Worm (Caenorhabditis elegans): ENCODE results near the gene math-48.

Gene math-48

DNA sequence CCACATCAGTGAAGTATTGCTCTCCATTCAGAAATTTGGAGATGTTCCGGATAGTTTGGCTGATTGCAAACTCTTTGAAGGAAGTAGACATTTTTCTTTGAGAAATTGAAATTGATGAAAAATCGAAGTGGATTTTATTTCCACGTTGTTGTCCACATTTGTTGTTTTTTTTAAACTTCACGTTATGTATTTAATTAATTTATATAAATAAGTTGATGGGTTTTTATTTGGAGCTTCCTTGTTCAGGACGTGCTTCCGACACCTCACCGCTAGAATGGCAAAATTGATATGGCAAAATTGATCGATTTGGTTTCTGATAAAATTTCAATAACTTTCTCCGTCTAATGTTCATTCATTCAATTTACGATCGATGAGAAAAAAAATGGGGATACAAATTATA, at the start of gene math-48:
TSS of gene math-48 (minus strand) at position 101 of the 400 bp plus-strand sequence.
- TF ChIP-seq gmeb-2 (tag; optimal IDR thresholded peaks at IDR 0.05), result no peak
- no peak for TF ChIP-seq ttx-3 (tag; optimal IDR thresholded peaks at IDR 0.05)
- no peak for TF ChIP-seq Y22D7AL.16 (tag; optimal IDR thresholded peaks at IDR 0.05)
- TF ChIP-seq hlh-8 (tag; optimal IDR thresholded peaks at IDR 0.05), result no peak
- TF ChIP-seq hlh-6 (tag; optimal IDR thresholded peaks at IDR 0.05), result no peak
- no peak for TF ChIP-seq dmd-4 (tag; optimal IDR thresholded peaks at IDR 0.05; ENCODE audit: borderline replicate concordance)
- no peak for TF ChIP-seq sdc-2 (tag; optimal IDR thresholded peaks at IDR 0.05)
- TF ChIP-seq sox-4 (tag; optimal IDR thresholded peaks at IDR 0.05), result no peak
- no peak for TF ChIP-seq sox-2 (GFP tag; IDR thresholded peaks at IDR 0.05)
- no peak for TF ChIP-seq ets-4 (tag; optimal IDR thresholded peaks at IDR 0.05)
- TF ChIP-seq odd-2 (tag; optimal IDR thresholded peaks at IDR 0.05), result no peak
- no peak for TF ChIP-seq elt-4 (tag; optimal IDR thresholded peaks at IDR 0.05)
- no peak for TF ChIP-seq hlh-30 (tag; optimal IDR thresholded peaks at IDR 0.05; ENCODE audit: insufficient read depth)
- TF ChIP-seq syd-9 (tag; optimal IDR thresholded peaks at IDR 0.05), result no peak
- no peak for TF ChIP-seq C38D4.7 (GFP tag; optimal IDR thresholded peaks at IDR 0.05)

DNA sequence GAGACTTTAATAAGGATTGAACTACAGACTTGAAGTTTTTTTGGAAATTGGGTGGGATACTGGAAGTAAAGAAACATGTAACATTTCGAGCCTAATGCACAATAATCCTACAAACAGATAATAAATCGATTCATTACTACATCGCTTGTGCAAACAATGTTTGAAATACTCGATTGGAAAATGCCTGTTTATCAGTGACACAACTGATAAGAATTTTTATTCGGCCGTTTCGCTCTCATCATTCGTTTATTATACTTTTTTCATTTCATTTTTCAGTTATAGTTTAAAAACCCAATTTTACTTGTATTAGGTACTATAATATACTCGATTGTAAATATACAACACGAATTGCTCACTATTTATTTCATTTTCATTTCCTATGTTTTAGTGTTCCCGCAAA, 49.4 kb upstream of the math-48 start:
- TF ChIP-seq elt-2 (tag; optimal IDR thresholded peaks at IDR 0.05) (peak; percentile 84), ztf-16 (tag; optimal IDR thresholded peaks at IDR 0.05) (no peak), rnt-1 (tag; optimal IDR thresholded peaks at IDR 0.05) (no peak), ceh-24 (tag; optimal IDR thresholded peaks at IDR 0.05) (no peak)

DNA sequence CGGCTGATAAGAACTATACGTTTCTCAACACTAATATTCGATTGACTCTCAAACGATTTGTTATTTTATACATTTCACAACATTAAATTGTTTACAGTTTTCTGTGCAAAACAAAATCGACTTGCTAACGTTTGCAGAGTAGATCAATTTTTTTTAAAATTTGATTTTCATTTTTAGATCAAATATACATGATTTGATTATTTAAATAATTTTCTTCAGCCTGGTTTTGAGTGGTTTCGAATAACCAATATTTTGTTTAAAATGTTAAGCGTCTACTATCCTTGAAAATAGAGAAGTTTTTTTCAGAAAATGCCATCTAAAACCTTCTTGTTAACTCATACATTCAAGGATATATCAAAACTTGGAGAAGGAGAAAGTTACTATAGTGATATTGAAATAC, 47.4 kb upstream of the math-48 start, which contains the start of gene math-21:
TSS of gene math-21 (plus strand) at position 301 of the 400 bp plus-strand sequence.
- no peak for TF ChIP-seq ceh-6 (GFP tag; optimal IDR thresholded peaks at IDR 0.05)
- no peak for TF ChIP-seq pha-2 (tag; optimal IDR thresholded peaks at IDR 0.05)
- no peak for TF ChIP-seq elt-4 (tag; optimal IDR thresholded peaks at IDR 0.05)
- no peak for TF ChIP-seq C38D4.7 (GFP tag; optimal IDR thresholded peaks at IDR 0.05)
- no peak for TF ChIP-seq pag-3 (tag; optimal IDR thresholded peaks at IDR 0.05; ENCODE audit: borderline replicate concordance)
- TF ChIP-seq unc-86 (tag; optimal IDR thresholded peaks at IDR 0.05), result no peak
- TF ChIP-seq ttx-3 (tag; optimal IDR thresholded peaks at IDR 0.05), result no peak
- TF ChIP-seq ceh-24 (tag; optimal IDR thresholded peaks at IDR 0.05), result no peak
- TF ChIP-seq ceh-48 (tag; optimal IDR thresholded peaks at IDR 0.05), result no peak
- no peak for TF ChIP-seq sox-2 (GFP tag; IDR thresholded peaks at IDR 0.05)
- no peak for TF ChIP-seq sox-4 (tag; optimal IDR thresholded peaks at IDR 0.05)
- no peak for TF ChIP-seq fkh-10 (GFP tag; optimal IDR thresholded peaks at IDR 0.05)
- no peak for TF ChIP-seq hlh-6 (tag; optimal IDR thresholded peaks at IDR 0.05)
- TF ChIP-seq ceh-22 (tag; optimal IDR thresholded peaks at IDR 0.05), result no peak
- no peak for TF ChIP-seq pqm-1 (tag; optimal IDR thresholded peaks at IDR 0.05)
- TF ChIP-seq npax-4 (tag; optimal IDR thresholded peaks at IDR 0.05), result no peak
- TF ChIP-seq pros-1 (tag; optimal IDR thresholded peaks at IDR 0.05), result no peak
- TF ChIP-seq ahr-1 (tag; optimal IDR thresholded peaks at IDR 0.05), result no peak

DNA sequence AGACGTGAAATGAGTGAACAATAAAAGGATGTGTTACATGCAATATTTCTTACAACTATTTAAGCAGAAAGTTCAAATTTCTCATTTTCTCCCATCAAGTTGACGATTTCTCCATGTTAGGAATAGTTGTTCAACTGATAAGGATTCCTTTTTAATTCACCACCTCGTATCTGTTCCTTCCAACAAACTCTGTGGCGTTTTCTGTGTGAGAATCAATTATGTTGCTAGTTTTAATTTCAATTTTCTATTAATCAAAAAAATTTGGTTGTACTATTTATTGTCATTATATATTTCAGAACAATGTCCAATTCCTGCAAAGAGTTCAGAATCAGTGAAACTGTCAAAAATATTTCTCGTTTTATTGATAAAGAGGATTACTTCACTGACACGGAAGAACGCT, 42.7 kb upstream of the math-48 start, which contains the start of gene math-44:
TSS of gene math-44 (plus strand) at position 301 of the 400 bp plus-strand sequence.
- no peak for TF ChIP-seq madf-2 (tag; optimal IDR thresholded peaks at IDR 0.05)
- no peak for TF ChIP-seq pax-1 (tag; optimal IDR thresholded peaks at IDR 0.05)
- TF ChIP-seq ahr-1 (tag; optimal IDR thresholded peaks at IDR 0.05), result no peak
- TF ChIP-seq odd-2 (tag; optimal IDR thresholded peaks at IDR 0.05), result no peak
- TF ChIP-seq ztf-16 (tag; optimal IDR thresholded peaks at IDR 0.05), result no peak
- no peak for TF ChIP-seq syd-9 (tag; optimal IDR thresholded peaks at IDR 0.05)
- TF ChIP-seq ceh-14 (tag; optimal IDR thresholded peaks at IDR 0.05), result no peak
- no peak for TF ChIP-seq rnt-1 (tag; optimal IDR thresholded peaks at IDR 0.05)
- no peak for TF ChIP-seq ceh-30 (tag; optimal IDR thresholded peaks at IDR 0.05)
- no peak for TF ChIP-seq hlh-13 (GFP tag; optimal IDR thresholded peaks at IDR 0.05)
- TF ChIP-seq unc-86 (tag; optimal IDR thresholded peaks at IDR 0.05), result no peak
- TF ChIP-seq ceh-22 (tag; optimal IDR thresholded peaks at IDR 0.05), result no peak
- no peak for TF ChIP-seq sdc-2 (tag; optimal IDR thresholded peaks at IDR 0.05)
- TF ChIP-seq tbx-7 (tag; optimal IDR thresholded peaks at IDR 0.05), result no peak
- TF ChIP-seq hlh-6 (tag; optimal IDR thresholded peaks at IDR 0.05), result no peak
